Worm (Caenorhabditis elegans) whole organism, young adult: Measurements from ENCODE around the gene ugt-21.

Experiments used
- C17E4.6 ChIP-seq: fragments of 200-800 bp; sonication (Bioruptor generic); IDR thresholded peaks from 2 replicates; pipeline ENCODE4 v1.3.6; 2022; ENCODE audit warnings: missing genetic modification reagents, missing genetic modification characterization, missing compliant biosample characterization
- F23B12.7 ChIP-seq: sonication (generic microtip); optimal IDR thresholded peaks from 2 replicates; lab custom pipeline; 2017; ENCODE audit warnings: missing genetic modification characterization, mild to moderate bottlenecking, missing compliant biosample characterization, antibody characterized with exemption, moderate library complexity; ENCODE audit not compliant: insufficient read depth
- F49E8.2 ChIP-seq: sonication (generic microtip); optimal IDR thresholded peaks from 3 replicates; lab custom pipeline; 2017; ENCODE audit warnings: missing genetic modification characterization, mild to moderate bottlenecking, missing compliant biosample characterization, antibody characterized with exemption, moderate library complexity; ENCODE audit not compliant: insufficient read depth
- F52B5.7 ChIP-seq: sonication (generic microtip); optimal IDR thresholded peaks from 2 replicates; lab custom pipeline; 2016; ENCODE audit warnings: mild to moderate bottlenecking, missing genetic modification characterization, missing compliant biosample characterization
- F55B11.4 ChIP-seq: sonication (generic microtip); optimal IDR thresholded peaks from 2 replicates; lab custom pipeline; 2016; ENCODE audit warnings: missing compliant biosample characterization, missing genetic modification characterization, borderline replicate concordance; ENCODE audit not compliant: insufficient read depth
- F57C9.4 ChIP-seq: sonication (generic microtip); optimal IDR thresholded peaks from 2 replicates; lab custom pipeline; 2017; ENCODE audit warnings: mild to moderate bottlenecking, missing genetic modification characterization, missing compliant biosample characterization
- K11D2.4 ChIP-seq: fragments of 200-800 bp; sonication (Bioruptor generic); IDR thresholded peaks from 2 replicates; pipeline ENCODE4 v1.3.6; 2022; ENCODE audit warnings: missing genetic modification reagents, missing genetic modification characterization, missing compliant biosample characterization
- K12H6.12 ChIP-seq: fragments of 200-800 bp; sonication (Bioruptor generic); optimal IDR thresholded peaks from 2 replicates; lab custom pipeline; 2018; ENCODE audit warnings: mild to moderate bottlenecking, missing genetic modification characterization, missing compliant biosample characterization
- Y67H2A.10 ChIP-seq: fragments of 200-800 bp; sonication (Bioruptor generic); conservative IDR thresholded peaks from 2 replicates; pipeline ENCODE4 v1.3.6; 2022; ENCODE audit warnings: missing genetic modification reagents, missing genetic modification characterization, missing compliant biosample characterization
- Y95B8A.8 ChIP-seq: fragments of 200-800 bp; sonication (Bioruptor generic); IDR thresholded peaks from 2 replicates; pipeline ENCODE4 v1.3.6; 2022; ENCODE audit warnings: missing genetic modification reagents, missing genetic modification characterization, missing compliant biosample characterization
- ZK185.1 ChIP-seq: sonication (generic microtip); optimal IDR thresholded peaks from 2 replicates; lab custom pipeline; 2016; ENCODE audit warnings: mild to moderate bottlenecking, missing genetic modification characterization, missing compliant biosample characterization; ENCODE audit not compliant: poor library complexity, severe bottlenecking
- aptf-2 ChIP-seq: fragments of 200-800 bp; sonication (Bioruptor generic); conservative IDR thresholded peaks from 2 replicates; pipeline ENCODE4 v1.3.6; 2022; ENCODE audit warnings: missing genetic modification reagents, missing genetic modification characterization, missing compliant biosample characterization
- bed-1 ChIP-seq: fragments of 200-800 bp; sonication (Bioruptor generic); IDR thresholded peaks from 2 replicates; pipeline ENCODE4 v1.3.6; 2022; ENCODE audit warnings: missing genetic modification reagents, missing genetic modification characterization, missing compliant biosample characterization
- bed-2 ChIP-seq: fragments of 200-800 bp; sonication (Bioruptor generic); IDR thresholded peaks from 2 replicates; pipeline ENCODE4 v1.3.6; 2022; ENCODE audit warnings: missing genetic modification reagents, missing genetic modification characterization, missing compliant biosample characterization
- ceh-100 ChIP-seq: fragments of 200-800 bp; sonication (Bioruptor generic); IDR thresholded peaks from 2 replicates; pipeline ENCODE4 v1.3.6; 2022; ENCODE audit warnings: missing genetic modification reagents, missing genetic modification characterization, missing compliant biosample characterization
- ceh-27 ChIP-seq: fragments of 200-800 bp; sonication (Bioruptor generic); optimal IDR thresholded peaks from 2 replicates; lab custom pipeline; 2018; ENCODE audit warnings: mild to moderate bottlenecking, missing genetic modification characterization, moderate library complexity, missing compliant biosample characterization
- ceh-79 ChIP-seq: sonication (generic microtip); optimal IDR thresholded peaks from 2 replicates; lab custom pipeline; 2017; ENCODE audit warnings: mild to moderate bottlenecking, missing genetic modification characterization, missing compliant biosample characterization
- efl-1 ChIP-seq: fragments of 150-350 bp; optimal IDR thresholded peaks from 2 replicates; lab custom pipeline; 2014; ENCODE audit warnings: missing biosample characterization, missing genetic modification reagents, missing genetic modification characterization
- egl-18 ChIP-seq: fragments of 200-800 bp; sonication (Bioruptor generic); IDR thresholded peaks from 2 replicates; pipeline ENCODE4 v1.3.6; 2022; ENCODE audit warnings: missing genetic modification reagents, missing genetic modification characterization, missing compliant biosample characterization
- egl-44 ChIP-seq: fragments of 200-800 bp; sonication (Bioruptor generic); IDR thresholded peaks from 2 replicates; pipeline ENCODE4 v1.3.6; 2022; ENCODE audit warnings: missing genetic modification reagents, missing genetic modification characterization, missing compliant biosample characterization
- fkh-3 ChIP-seq: sonication (generic microtip); optimal IDR thresholded peaks from 2 replicates; lab custom pipeline; 2016; ENCODE audit warnings: mild to moderate bottlenecking, missing genetic modification characterization, missing compliant biosample characterization
- gei-17 ChIP-seq: fragments of 200-800 bp; sonication (Bioruptor generic); optimal IDR thresholded peaks from 2 replicates; lab custom pipeline; 2018; ENCODE audit warnings: mild to moderate bottlenecking, missing genetic modification characterization, missing compliant biosample characterization
- him-1 ChIP-seq: sonication (generic microtip); optimal IDR thresholded peaks from 2 replicates; lab custom pipeline; 2016; ENCODE audit warnings: missing genotype, missing genetic modification reagents, missing genetic modification characterization, missing compliant biosample characterization
- hlh-26 ChIP-seq: fragments of 200-800 bp; sonication (Bioruptor generic); conservative IDR thresholded peaks from 2 replicates; pipeline ENCODE4 v1.3.6; 2022; ENCODE audit warnings: missing genetic modification reagents, missing genetic modification characterization, missing compliant biosample characterization
- hmg-20 ChIP-seq: fragments of 200-800 bp; sonication (Bioruptor generic); IDR thresholded peaks from 2 replicates; pipeline ENCODE4 v1.3.6; 2022; ENCODE audit warnings: missing genetic modification reagents, missing genetic modification characterization, missing compliant biosample characterization
- lin-26 ChIP-seq: fragments of 200-800 bp; sonication (Bioruptor generic); IDR thresholded peaks from 2 replicates; pipeline ENCODE4 v1.3.6; 2022; ENCODE audit warnings: missing genetic modification reagents, missing genetic modification characterization, missing compliant biosample characterization
- lin-35 ChIP-seq, 3 experiments: fragments of 150-350 bp in 2 of 3; sonication (generic microtip) in 1 of 3; optimal IDR thresholded peaks; 2 replicates each; lab custom pipeline; 2014 to 2018; ENCODE audit warnings: missing biosample characterization in 3 of 3, missing genetic modification characterization in 3 of 3, missing genetic modification reagents in 3 of 3
- lin-40 ChIP-seq: sonication (generic microtip); optimal IDR thresholded peaks from 2 replicates; lab custom pipeline; 2016; ENCODE audit warnings: missing genetic modification characterization, mild to moderate bottlenecking, missing compliant biosample characterization, missing genotype, missing genetic modification reagents
- lsy-27 ChIP-seq: sonication (generic microtip); optimal IDR thresholded peaks from 2 replicates; lab custom pipeline; 2017; ENCODE audit warnings: missing genetic modification characterization, mild to moderate bottlenecking, missing compliant biosample characterization, antibody characterized with exemption, missing genotype, borderline replicate concordance; ENCODE audit not compliant: insufficient read depth
- madf-10 ChIP-seq: sonication (generic microtip); optimal IDR thresholded peaks from 2 replicates; lab custom pipeline; 2016; ENCODE audit warnings: mild to moderate bottlenecking, missing genetic modification characterization, missing compliant biosample characterization
- madf-6 ChIP-seq: fragments of 200-800 bp; sonication (Bioruptor generic); IDR thresholded peaks from 2 replicates; pipeline ENCODE4 v1.3.6; 2022; ENCODE audit warnings: missing genetic modification reagents, missing genetic modification characterization, missing compliant biosample characterization
- madf-8 ChIP-seq: fragments of 200-800 bp; sonication (Bioruptor generic); conservative IDR thresholded peaks from 2 replicates; pipeline ENCODE4 v1.3.6; 2022; ENCODE audit warnings: missing genetic modification reagents, missing genetic modification characterization, missing compliant biosample characterization
- mcd-1 ChIP-seq: fragments of 200-800 bp; sonication (Bioruptor generic); IDR thresholded peaks from 2 replicates; pipeline ENCODE4 v1.3.6; 2022; ENCODE audit warnings: missing genetic modification reagents, missing genetic modification characterization, missing compliant biosample characterization
- mxl-1 ChIP-seq: sonication (generic microtip); optimal IDR thresholded peaks from 2 replicates; lab custom pipeline; 2016; ENCODE audit warnings: missing genetic modification characterization, missing compliant biosample characterization
- nfya-2 ChIP-seq: fragments of 200-800 bp; sonication (Bioruptor generic); IDR thresholded peaks from 2 replicates; pipeline ENCODE4 v1.3.6; 2022; ENCODE audit warnings: missing genetic modification reagents, missing genetic modification characterization, missing compliant biosample characterization
- nhr-120 ChIP-seq: fragments of 200-800 bp; sonication (Bioruptor generic); IDR thresholded peaks from 2 replicates; pipeline ENCODE4 v1.3.6; 2022; ENCODE audit warnings: missing genetic modification characterization, missing compliant biosample characterization
- nhr-179 ChIP-seq: sonication (generic microtip); optimal IDR thresholded peaks from 2 replicates; lab custom pipeline; 2016; ENCODE audit warnings: mild to moderate bottlenecking, missing genetic modification characterization, missing compliant biosample characterization
- pbrm-1 ChIP-seq: fragments of 200-800 bp; sonication (Bioruptor generic); IDR thresholded peaks from 2 replicates; pipeline ENCODE4 v1.3.6; 2022; ENCODE audit warnings: missing genetic modification reagents, missing genetic modification characterization, missing compliant biosample characterization
- rpc-1 ChIP-seq, 2 experiments: fragments of 150-350 bp in 1 of 2; sonication (generic microtip) in 1 of 2; optimal IDR thresholded peaks; 2 replicates each; lab custom pipeline; 2014 to 2018; ENCODE audit warnings: missing biosample characterization in 1 of 2, missing genetic modification characterization in 1 of 2, missing genetic modification reagents in 1 of 2, missing genotype in 1 of 2
- snpc-1.3 ChIP-seq: sonication (generic microtip); optimal IDR thresholded peaks from 2 replicates; lab custom pipeline; 2017; ENCODE audit warnings: missing genetic modification characterization, mild to moderate bottlenecking, missing compliant biosample characterization, antibody characterized with exemption, moderate library complexity, missing genotype, missing genetic modification reagents; ENCODE audit not compliant: insufficient read depth
- sptf-2 ChIP-seq: fragments of 200-800 bp; sonication (Bioruptor generic); optimal IDR thresholded peaks from 2 replicates; lab custom pipeline; 2018; ENCODE audit warnings: mild to moderate bottlenecking, missing genetic modification characterization, missing compliant biosample characterization
- tbp1 ChIP-seq: fragments of 200-800 bp; sonication (Bioruptor generic); optimal IDR thresholded peaks from 2 replicates; lab custom pipeline; 2018; ENCODE audit warnings: mild to moderate bottlenecking, missing genetic modification characterization, missing compliant biosample characterization
- tlf-1 ChIP-seq: fragments of 200-800 bp; sonication (Bioruptor generic); optimal IDR thresholded peaks from 2 replicates; lab custom pipeline; 2018; ENCODE audit warnings: mild to moderate bottlenecking, missing genetic modification characterization, missing compliant biosample characterization
- xnd-1 ChIP-seq: sonication (generic microtip); optimal IDR thresholded peaks from 2 replicates; lab custom pipeline; 2016; ENCODE audit warnings: missing genotype, missing genetic modification reagents, missing genetic modification characterization, missing compliant biosample characterization
- ztf-18 ChIP-seq: sonication (generic microtip); optimal IDR thresholded peaks from 2 replicates; lab custom pipeline; 2016; ENCODE audit warnings: missing genotype, mild to moderate bottlenecking, missing genetic modification characterization, missing compliant biosample characterization
- ztf-22 ChIP-seq: fragments of 200-800 bp; sonication (Bioruptor generic); optimal IDR thresholded peaks from 2 replicates; lab custom pipeline; 2018; ENCODE audit warnings: mild to moderate bottlenecking, missing genetic modification characterization, moderate library complexity, missing compliant biosample characterization
- ztf-6 ChIP-seq: fragments of 200-800 bp; sonication (Bioruptor generic); IDR thresholded peaks from 2 replicates; pipeline ENCODE4 v1.3.6; 2022; ENCODE audit warnings: missing genetic modification reagents, missing genetic modification characterization, missing compliant biosample characterization

ugt-21 gene

ce11 chrIV:9511221-9511638 is 11.1 kb downstream of the ugt-21 start (continued):
- TF ChIP-seq tbp1 (peak; percentile 73), ceh-79 (tag; lab: Kevin White, UChicago) (no peak), hlh-26 (GFP tag; lab: Robert Waterston, UW) (no peak), him-1 (tag; lab: Kevin White, UChicago) (peak; percentile 51), gei-17 (GFP tag; lab: Kevin White, UChicago) (peak; percentile 55), ztf-22 (GFP tag; lab: Kevin White, UChicago) (no peak), fkh-3 (tag; lab: Kevin White, UChicago) (peak; percentile 15), nhr-120 (GFP tag; lab: Robert Waterston, UW) (no peak), lin-26 (no peak; the same call in 1 of the 2 replicates), pbrm-1 (GFP tag; lab: Robert Waterston, UW) (peak; percentile 77; the same call in 1 of the 2 replicates), ZK185.1 (tag; lab: Kevin White, UChicago) (peak; percentile 54), bed-2 (GFP tag; lab: Robert Waterston, UW) (no peak), lsy-27 (tag; lab: Kevin White, UChicago) (no peak), ztf-6 (GFP tag; lab: Robert Waterston, UW) (no peak), madf-10 (tag; lab: Kevin White, UChicago) (peak; percentile 42), ztf-18 (tag; lab: Kevin White, UChicago) (peak; percentile 2), K12H6.12 (peak; percentile 43), F52B5.7 (tag; lab: Kevin White, UChicago) (peak; percentile 24), Y95B8A.8 (GFP tag; lab: Robert Waterston, UW) (0 out of 2 replicates have a peak, but pooled peaks have one; percentile 45), K11D2.4 (GFP tag; lab: Robert Waterston, UW) (0 out of 2 replicates have a peak, but pooled peaks have one; percentile 18), rpc-1 (optimal IDR thresholded peaks at IDR 0.05; lab: Kevin White, UChicago) (no peak), rpc-1 (tag; optimal IDR thresholded peaks at IDR 0.05; lab: Kevin White, UChicago) (no peak), madf-8 (GFP tag; lab: Robert Waterston, UW) (no peak), nhr-179 (tag; lab: Kevin White, UChicago) (no peak), madf-6 (GFP tag; lab: Robert Waterston, UW) (peak; percentile 71), tlf-1 (GFP tag; lab: Kevin White, UChicago) (peak; percentile 70), egl-44 (GFP tag; lab: Robert Waterston, UW) (no peak), F49E8.2 (tag; lab: Kevin White, UChicago) (peak; percentile 56), bed-1 (GFP tag; lab: Robert Waterston, UW) (no peak), Y67H2A.10 (GFP tag; lab: Robert Waterston, UW) (no peak), F23B12.7 (tag; lab: Kevin White, UChicago) (peak; percentile 17), egl-18 (GFP tag; lab: Robert Waterston, UW) (no peak), lin-40 (tag; lab: Kevin White, UChicago) (peak; percentile 88), nfya-2 (no peak), sptf-2 (GFP tag; lab: Kevin White, UChicago) (no peak), F55B11.4 (tag; lab: Kevin White, UChicago) (no peak), ceh-27 (GFP tag; lab: Kevin White, UChicago) (peak; percentile 74), snpc-1.3 (tag; lab: Kevin White, UChicago) (peak; percentile 49), lin-35 (GFP tag; optimal IDR thresholded peaks at IDR 0.05; lab: Kevin White, UChicago) (peak in 1 of 3 experiments; percentile 61), hmg-20 (no peak), ceh-100 (0 out of 2 replicates have a peak, but pooled peaks have one; percentile 37), efl-1 (GFP tag; lab: Kevin White, UChicago) (no peak), xnd-1 (tag; lab: Kevin White, UChicago) (peak; percentile 57), mcd-1 (peak; percentile 76), F57C9.4 (tag; lab: Kevin White, UChicago) (no peak), C17E4.6 (GFP tag; lab: Robert Waterston, UW) (0 out of 2 replicates have a peak, but pooled peaks have one; percentile 47), aptf-2 (GFP tag; lab: Robert Waterston, UW) (no peak), mxl-1 (tag; lab: Kevin White, UChicago) (no peak)
